Fruit fly (Drosophila melanogaster) Kc167 (cell line): ENCODE results near the gene CG9702.

Experiments
- Myc ChIP-seq: fragments of >200 bp; optimal IDR thresholded peaks from 2 replicates; lab custom pipeline; 2017; ENCODE audit warnings: missing external identifiers
- Sin3A ChIP-seq: fragments of >200 bp; optimal IDR thresholded peaks from 2 replicates; lab custom pipeline; 2018; ENCODE audit warnings: missing external identifiers
- h ChIP-seq: fragments of >200 bp; optimal IDR thresholded peaks from 3 replicates; lab custom pipeline; 2018; ENCODE audit warnings: missing external identifiers
- insv ChIP-seq: fragments of >200 bp; optimal IDR thresholded peaks from 3 replicates; lab custom pipeline; 2018; ENCODE audit warnings: missing external identifiers
- psq ChIP-seq: fragments of >200 bp; optimal IDR thresholded peaks from 2 replicates; lab custom pipeline; 2017; ENCODE audit warnings: missing external identifiers
- ttk ChIP-seq: sonication (Bioruptor generic); optimal IDR thresholded peaks from 2 replicates; lab custom pipeline; 2017; ENCODE audit warnings: missing external identifiers

Gene CG9702

DNA sequence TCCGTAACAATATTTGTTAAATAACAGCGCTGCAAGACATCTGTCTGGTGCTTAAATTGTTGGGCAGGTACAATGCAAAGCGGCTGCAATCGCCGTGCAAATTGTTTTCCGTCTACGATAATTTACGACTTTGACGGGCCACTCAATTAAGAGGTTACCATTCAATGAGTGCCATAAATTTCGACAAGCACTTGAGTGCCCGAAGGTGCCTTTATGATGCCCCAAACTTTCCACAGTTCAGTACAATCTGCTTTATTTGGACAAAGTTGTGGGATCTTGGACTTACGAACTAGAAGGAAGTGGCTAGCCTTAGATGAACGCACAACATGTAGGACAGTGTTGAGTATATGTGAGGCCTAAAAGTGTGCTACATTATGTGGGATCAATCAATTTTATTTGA is 13.5 kb downstream of the CG9702 start:
- TF ChIP-seq psq (no peak), insv (lab: Kevin White, UChicago) (no peak), ttk (lab: Kevin White, UChicago) (no peak), Myc (no peak), Sin3A (lab: Kevin White, UChicago) (no peak), h (lab: Kevin White, UChicago) (no peak)

DNA sequence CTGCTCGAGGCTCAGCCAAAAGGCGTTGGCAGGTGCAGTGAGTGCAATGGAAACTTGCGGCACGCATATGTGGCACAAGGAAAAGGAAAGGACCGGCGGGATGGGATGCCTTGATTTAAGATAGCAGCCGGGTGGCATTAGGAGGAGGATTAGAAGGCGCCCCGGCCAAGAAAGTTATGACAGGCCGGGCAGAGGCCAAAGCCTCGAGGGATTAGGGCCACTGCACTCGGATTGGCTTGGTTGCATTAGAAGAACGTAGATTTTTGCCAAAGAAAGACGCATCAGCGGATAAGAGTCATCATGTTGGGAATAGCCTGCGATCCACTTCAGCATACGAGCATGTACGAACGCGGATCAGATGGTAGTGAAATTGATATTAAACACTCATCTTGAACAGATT is 17.5 kb downstream of the CG9702 start, which contains the start of gene CG31019:
Gene CG31019, plus strand, starts transcription at position 301 of the 400 bp plus-strand sequence.
- TF ChIP-seq ttk (lab: Kevin White, UChicago) (no peak), Sin3A (lab: Kevin White, UChicago) (no peak), Myc (no peak), psq (no peak)

DNA sequence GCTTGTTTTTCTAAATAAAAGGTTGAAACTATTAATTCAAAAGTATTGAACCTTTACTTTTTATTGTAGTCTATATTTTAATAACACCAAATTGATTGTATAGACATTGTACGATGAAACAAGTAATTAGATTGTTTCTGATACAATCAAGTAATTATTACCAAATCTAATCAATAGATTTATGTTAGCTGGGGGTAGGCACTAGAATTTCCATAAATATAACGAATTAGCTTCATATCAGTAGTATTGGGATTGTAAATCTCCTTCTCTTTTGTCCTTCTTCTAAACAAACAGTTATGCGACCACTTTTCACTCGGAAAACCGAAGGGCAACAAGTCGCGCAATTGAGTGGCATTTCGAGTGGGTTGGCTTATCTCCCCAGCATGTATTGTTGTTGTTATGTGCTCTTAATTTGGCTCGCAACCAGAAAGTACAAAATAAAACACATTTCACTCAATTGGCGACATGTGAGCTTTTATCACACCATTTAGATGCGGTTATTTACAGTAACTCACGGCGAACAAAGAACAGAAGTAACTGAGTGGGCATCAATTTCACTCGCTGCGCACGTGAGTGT is 20.3 kb downstream of the CG9702 start:
- TF ChIP-seq insv (lab: Kevin White, UChicago) (no peak), h (lab: Kevin White, UChicago) (no peak), ttk (lab: Kevin White, UChicago) (no peak), psq (no peak), Sin3A (lab: Kevin White, UChicago) (no peak), Myc (no peak)

DNA sequence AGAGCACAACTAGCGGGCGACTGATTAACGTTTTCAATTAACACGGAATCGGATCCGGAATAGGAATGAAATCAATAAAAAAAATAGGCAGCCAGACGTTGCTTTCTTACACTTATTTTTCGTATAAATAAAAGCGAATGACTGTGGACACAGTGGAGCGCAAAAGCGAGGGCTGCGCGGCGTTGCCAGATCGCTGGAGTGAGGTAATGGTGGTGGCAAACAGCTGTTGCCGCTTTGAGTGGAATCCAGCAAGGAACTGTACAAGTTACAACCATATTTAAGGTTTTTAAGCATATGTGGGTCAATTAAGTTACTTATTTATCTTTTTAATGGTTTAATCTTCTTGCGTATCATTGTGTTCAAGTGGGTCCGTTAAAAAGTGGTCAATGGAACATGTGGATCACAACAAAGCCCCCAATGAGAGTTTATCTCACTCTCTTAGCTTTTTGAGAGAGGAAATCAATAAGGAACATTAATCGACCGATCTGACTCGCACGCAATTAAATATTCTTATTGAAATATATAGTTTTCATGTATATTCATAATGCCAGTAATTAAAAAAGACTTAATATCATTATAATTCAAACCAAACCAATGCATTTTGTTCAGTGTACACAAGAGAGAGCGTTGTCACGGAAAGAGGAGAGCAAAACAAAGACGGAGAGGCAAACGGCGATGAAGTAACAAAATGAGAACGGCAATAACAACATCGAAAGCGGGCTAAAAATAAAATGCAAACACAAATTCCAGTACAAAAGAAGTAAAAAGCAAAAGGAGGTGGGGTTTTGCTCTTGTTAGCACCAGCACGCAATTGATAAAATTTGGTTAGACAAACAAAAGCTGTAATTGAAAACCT is 21.2 kb downstream of the CG9702 start:
- TF ChIP-seq insv (lab: Kevin White, UChicago), result no peak
- peak; percentile 67 for TF ChIP-seq psq

DNA sequence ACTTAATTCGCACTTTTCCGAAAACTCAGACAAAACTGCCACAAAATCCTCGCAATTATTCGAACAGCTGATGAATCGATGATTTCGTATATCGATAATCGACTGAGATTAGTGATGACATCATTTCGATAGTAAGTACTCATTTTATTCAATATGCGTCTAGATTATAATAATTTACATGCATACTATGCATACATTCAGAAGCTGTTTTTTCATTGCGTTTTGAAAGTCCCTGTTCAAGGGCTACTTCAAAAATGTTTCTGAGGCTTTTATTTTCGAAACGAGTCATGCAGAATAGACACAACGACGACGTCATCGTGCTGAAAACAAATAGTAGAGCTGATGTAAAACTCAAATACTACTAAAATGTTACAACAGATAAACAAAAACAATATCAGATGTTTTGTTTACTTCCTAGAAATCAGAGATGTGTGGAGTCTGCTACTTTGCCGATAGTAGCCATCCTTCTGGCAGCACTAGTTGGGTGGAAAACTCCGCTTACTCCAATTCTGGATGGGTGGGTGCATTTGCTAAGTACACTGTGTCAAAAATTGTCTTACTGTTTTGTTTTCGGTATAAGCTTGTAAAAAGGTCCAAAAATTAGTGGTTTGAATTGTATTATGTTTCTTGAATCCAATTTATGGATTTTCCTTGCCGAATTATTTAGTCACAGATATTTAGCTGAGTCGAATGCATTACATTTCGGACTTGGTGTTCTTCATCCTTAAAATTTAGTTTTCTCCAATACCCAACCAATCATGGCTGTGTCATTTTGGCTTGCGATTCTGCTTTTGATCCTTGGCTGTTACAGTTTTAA is 22.4 kb downstream of the CG9702 start, which contains the start of the genes CG2246 and CG31021:
Gene CG2246, minus strand, starts transcription at position 50 of the 817 bp plus-strand sequence.
Gene CG31021, plus strand, starts transcription at position 767 of the 817 bp plus-strand sequence.
- no peak for TF ChIP-seq h (lab: Kevin White, UChicago)
- no peak for TF ChIP-seq Myc
- TF ChIP-seq ttk (lab: Kevin White, UChicago), result no peak
- no peak for TF ChIP-seq psq
- TF ChIP-seq Sin3A (lab: Kevin White, UChicago), result no peak
- TF ChIP-seq insv (lab: Kevin White, UChicago), result no peak

DNA sequence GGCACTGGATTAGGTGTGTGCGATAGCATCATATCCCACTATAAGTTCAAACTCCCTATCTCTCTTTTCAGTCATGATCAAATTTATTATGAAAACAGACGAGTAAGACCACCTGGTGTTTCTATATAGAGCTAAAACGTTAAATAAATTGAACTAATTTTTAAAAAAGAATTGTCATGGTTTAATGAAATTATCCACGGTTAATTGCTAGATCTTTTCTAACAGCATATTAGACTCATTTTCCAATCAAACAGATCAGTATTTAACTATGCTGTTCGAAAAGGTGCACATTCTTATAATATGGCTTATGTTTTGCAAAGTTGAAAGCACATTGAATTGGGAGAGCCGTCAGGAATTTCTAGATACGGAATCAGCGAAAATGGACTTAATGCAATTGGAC is 24.7 kb downstream of the CG9702 start, which contains the start of gene PH4alphaNE3:
Gene PH4alphaNE3, plus strand, starts transcription at position 301 of the 400 bp plus-strand sequence.
- TF ChIP-seq h (lab: Kevin White, UChicago) (no peak), Sin3A (lab: Kevin White, UChicago) (no peak), psq (no peak), insv (lab: Kevin White, UChicago) (no peak), Myc (no peak), ttk (lab: Kevin White, UChicago) (no peak)

DNA sequence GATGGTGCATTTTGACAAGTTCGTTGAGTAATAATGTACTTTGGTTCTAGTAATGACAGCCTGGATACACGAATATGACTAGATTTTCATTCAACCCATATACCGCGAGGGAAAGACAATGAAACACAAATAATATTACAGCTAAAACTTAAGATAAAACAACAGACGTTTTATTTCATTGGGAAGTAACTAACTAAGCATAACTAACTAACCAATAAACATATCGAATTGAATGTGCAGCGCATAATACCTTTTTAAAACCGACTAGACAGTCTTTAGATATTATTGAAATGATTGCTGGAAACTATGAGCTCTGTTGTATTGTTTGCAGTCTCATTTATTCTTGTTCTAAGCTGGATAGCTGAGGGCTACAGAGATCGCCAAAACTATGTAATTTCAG is 26.7 kb downstream of the CG9702 start, which contains the start of gene CG31016:
Gene CG31016, plus strand, starts transcription at position 301 of the 400 bp plus-strand sequence.
- no peak for TF ChIP-seq ttk (lab: Kevin White, UChicago)
- TF ChIP-seq psq, result no peak
- TF ChIP-seq h (lab: Kevin White, UChicago), result no peak
- TF ChIP-seq Myc, result no peak
- no peak for TF ChIP-seq Sin3A (lab: Kevin White, UChicago)
- no peak for TF ChIP-seq insv (lab: Kevin White, UChicago)

DNA sequence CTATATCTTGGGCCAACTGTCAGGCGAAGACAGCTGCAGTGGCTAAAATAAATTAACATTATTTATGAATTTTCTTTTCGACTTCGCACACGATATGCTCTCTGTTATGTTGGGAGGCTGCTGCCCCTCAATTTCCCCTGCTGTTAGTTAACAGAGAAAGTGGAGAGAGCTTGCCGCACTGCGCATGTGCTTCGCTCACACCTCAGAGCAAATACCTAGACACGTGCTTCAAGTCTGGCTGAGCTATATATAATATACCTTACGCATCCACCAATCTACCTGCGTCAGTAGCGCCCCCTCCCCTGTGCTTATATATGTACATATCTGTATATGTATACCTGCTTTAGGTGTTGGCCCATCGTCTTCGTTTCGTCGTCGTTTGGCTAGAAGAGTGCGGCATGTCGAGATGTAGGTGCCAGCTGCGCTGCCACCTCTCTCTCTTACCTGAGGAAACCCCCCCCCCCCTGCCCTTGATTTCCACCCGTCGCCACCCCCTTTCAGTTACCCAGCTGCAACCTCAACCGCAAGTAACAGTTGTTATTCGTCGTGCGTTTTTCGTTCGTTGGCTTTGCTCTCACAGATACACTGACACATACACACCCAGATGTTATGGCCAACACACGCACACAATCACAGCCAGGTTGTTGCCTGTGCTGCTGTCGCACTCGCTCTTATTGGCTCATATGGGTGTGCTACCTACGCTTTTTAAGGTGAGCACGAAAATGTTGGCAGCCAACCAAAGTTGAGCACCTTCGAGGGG is 37.0 kb downstream of the CG9702 start:
- TF ChIP-seq Sin3A (lab: Kevin White, UChicago), result no peak

DNA sequence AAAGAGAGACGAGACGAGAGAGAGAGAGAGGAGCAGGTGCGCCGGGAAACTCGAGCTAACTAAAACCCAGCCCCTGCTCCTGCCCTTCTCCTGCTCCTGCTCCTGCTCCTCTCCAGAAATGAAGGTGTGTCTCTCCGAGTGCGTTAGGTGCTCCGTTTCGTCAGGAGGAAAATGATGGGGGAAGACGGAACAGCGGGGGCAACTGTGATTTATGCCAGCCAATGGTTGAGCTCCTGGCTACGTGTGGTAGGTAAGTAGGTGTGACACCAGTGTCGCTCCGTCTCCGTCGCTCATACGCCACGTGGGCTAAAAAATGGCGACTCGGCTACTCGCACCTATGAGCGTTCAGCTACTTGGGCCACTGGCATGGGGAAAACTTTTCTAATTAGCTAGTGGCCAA is 38.2 kb downstream of the CG9702 start:
- TF ChIP-seq Sin3A (lab: Kevin White, UChicago) (no peak), h (lab: Kevin White, UChicago) (no peak), psq (no peak), ttk (lab: Kevin White, UChicago) (no peak), insv (lab: Kevin White, UChicago) (no peak), Myc (no peak)

DNA sequence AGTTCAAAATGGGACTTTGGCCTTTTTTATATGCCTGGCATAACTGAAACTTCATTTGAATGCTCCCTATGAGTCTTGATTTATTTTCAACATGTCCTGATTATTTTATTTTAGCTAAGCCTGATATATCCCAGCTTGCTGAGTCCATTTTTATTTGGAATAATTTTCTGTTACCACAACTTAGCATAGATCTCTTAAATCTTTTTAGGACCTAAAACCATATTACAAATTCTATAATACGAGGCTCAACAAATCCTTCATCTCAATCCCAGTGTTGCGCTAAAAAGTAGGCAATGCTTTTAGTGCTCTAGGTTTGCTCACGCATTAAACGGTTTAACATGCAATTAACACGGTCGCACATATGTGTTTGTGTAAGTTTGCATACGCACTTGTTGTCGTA is 42.6 kb downstream of the CG9702 start, which contains the start of gene CG44954:
Gene CG44954, minus strand, starts transcription at position 101 of the 400 bp plus-strand sequence.
- no peak for TF ChIP-seq insv (lab: Kevin White, UChicago)

DNA sequence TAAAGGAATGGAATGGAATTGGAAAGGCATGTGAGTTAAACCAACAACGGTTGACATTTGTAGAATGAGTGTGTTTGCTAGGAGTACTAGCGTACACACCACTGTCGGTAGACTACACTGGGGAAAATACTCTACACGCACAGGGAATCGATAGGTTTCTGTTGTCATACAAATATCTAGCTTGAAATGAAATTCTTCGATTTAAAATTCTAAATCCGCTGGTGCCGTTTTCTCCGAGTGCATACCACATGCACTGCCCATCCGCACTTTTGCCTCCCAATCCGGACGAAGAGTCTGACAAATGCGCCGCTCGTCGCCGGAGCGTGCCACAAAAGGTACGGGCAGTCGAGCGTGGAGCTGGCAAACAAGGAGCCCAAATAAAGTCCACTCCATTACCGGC is 49.7 kb downstream of the CG9702 start, which contains the start of gene CG2267:
Gene CG2267, minus strand, starts transcription at position 101 of the 400 bp plus-strand sequence.
- no peak for TF ChIP-seq Myc
- TF ChIP-seq ttk (lab: Kevin White, UChicago), result no peak
- no peak for TF ChIP-seq h (lab: Kevin White, UChicago)
- TF ChIP-seq insv (lab: Kevin White, UChicago), result no peak
- no peak for TF ChIP-seq psq
- TF ChIP-seq Sin3A (lab: Kevin White, UChicago), result no peak
